Worm (Caenorhabditis elegans) whole organism, L4 larva: Measurements from ENCODE around the gene W04G3.10.

Experiments used
- F49E8.2 ChIP-seq: sonication (generic microtip); optimal IDR thresholded peaks from 2 replicates; lab custom pipeline; 2016; ENCODE audit warnings: missing compliant biosample characterization, mild to moderate bottlenecking, missing genetic modification characterization, borderline replicate concordance
- Y48G9A.11 ChIP-seq: fragments of 200-800 bp; sonication (Bioruptor generic); IDR thresholded peaks from 2 replicates; pipeline ENCODE4 v1.3.6; 2022; ENCODE audit warnings: missing genetic modification reagents, missing genetic modification characterization, missing compliant biosample characterization
- Y5F2A.4 ChIP-seq: fragments of 200-800 bp; sonication (Bioruptor generic); optimal IDR thresholded peaks from 2 replicates; lab custom pipeline; 2018; ENCODE audit warnings: mild to moderate bottlenecking, missing genetic modification characterization, missing compliant biosample characterization
- aha-1 ChIP-seq: fragments of 150-350 bp; peaks from one replicate; lab custom pipeline; 2014; ENCODE audit warnings: missing biosample characterization, missing genetic modification characterization
- aly-2 ChIP-seq: sonication (generic microtip); optimal IDR thresholded peaks from 2 replicates; lab custom pipeline; 2018; ENCODE audit warnings: missing biosample characterization, missing genetic modification characterization
- arid-1 ChIP-seq: fragments of 200-800 bp; sonication (Bioruptor generic); conservative IDR thresholded peaks from 2 replicates; pipeline ENCODE4 v1.3.6; 2022; ENCODE audit warnings: missing genetic modification reagents, missing genetic modification characterization, missing compliant biosample characterization
- ceh-62 ChIP-seq: sonication (generic microtip); optimal IDR thresholded peaks from 2 replicates; lab custom pipeline; 2017; ENCODE audit warnings: missing biosample characterization, missing genetic modification characterization
- ces-1 ChIP-seq: fragments of 150-350 bp; sonication (generic microtip); optimal IDR thresholded peaks from 4 replicates; lab custom pipeline; 2014; ENCODE audit warnings: missing biosample characterization, missing genetic modification reagents, missing genetic modification characterization
- cey-2 ChIP-seq: sonication (generic microtip); optimal IDR thresholded peaks from 3 replicates; lab custom pipeline; 2017; ENCODE audit warnings: missing genetic modification characterization, mild to moderate bottlenecking, missing compliant biosample characterization, antibody characterized with exemption, borderline replicate concordance; ENCODE audit not compliant: insufficient read depth
- ctbp-1 ChIP-seq: fragments of 200-800 bp; sonication (Bioruptor generic); IDR thresholded peaks from 2 replicates; pipeline ENCODE4 v1.3.6; 2022; ENCODE audit warnings: missing genetic modification reagents, missing genetic modification characterization, missing compliant biosample characterization
- dmd-8 ChIP-seq: fragments of 200-800 bp; sonication (Bioruptor generic); IDR thresholded peaks from 2 replicates; pipeline ENCODE4 v1.3.6; 2022; ENCODE audit warnings: missing genetic modification characterization, missing compliant biosample characterization
- dmd-9 ChIP-seq: fragments of 200-800 bp; sonication (Bioruptor generic); IDR thresholded peaks from 2 replicates; pipeline ENCODE4 v1.3.6; 2022; ENCODE audit warnings: missing genetic modification reagents, missing genetic modification characterization, missing compliant biosample characterization
- dve-1 ChIP-seq: sonication (generic microtip); optimal IDR thresholded peaks from 2 replicates; lab custom pipeline; 2017; ENCODE audit warnings: antibody characterized with exemption, mild to moderate bottlenecking, missing genetic modification characterization, missing compliant biosample characterization; ENCODE audit not compliant: insufficient read depth
- fkh-10 ChIP-seq: fragments of 150-350 bp; optimal IDR thresholded peaks from 2 replicates; lab custom pipeline; 2014; ENCODE audit warnings: missing biosample characterization, missing genetic modification reagents, missing genetic modification characterization
- hmg-1.1 ChIP-seq: fragments of 200-800 bp; sonication (Bioruptor generic); IDR thresholded peaks from 2 replicates; pipeline ENCODE4 v1.3.6; 2022; ENCODE audit warnings: missing genetic modification reagents, missing genetic modification characterization, missing compliant biosample characterization
- lin-38 ChIP-seq: fragments of 200-800 bp; sonication (Bioruptor generic); IDR thresholded peaks from 2 replicates; pipeline ENCODE4 v1.3.6; 2022; ENCODE audit warnings: missing genetic modification reagents, missing genetic modification characterization, missing compliant biosample characterization
- lin-39 ChIP-seq: fragments of 150-350 bp; optimal IDR thresholded peaks from 2 replicates; lab custom pipeline; 2014; ENCODE audit warnings: missing biosample characterization, missing genetic modification reagents, missing genetic modification characterization
- madf-9 ChIP-seq: fragments of 200-800 bp; sonication (Bioruptor generic); conservative IDR thresholded peaks from 2 replicates; pipeline ENCODE4 v1.3.6; 2022; ENCODE audit warnings: missing genetic modification reagents, missing genetic modification characterization, missing compliant biosample characterization
- mes-2 ChIP-seq: sonication (generic microtip); optimal IDR thresholded peaks from 2 replicates; lab custom pipeline; 2016; ENCODE audit warnings: missing genotype, mild to moderate bottlenecking, missing genetic modification characterization, missing compliant biosample characterization; ENCODE audit not compliant: poor library complexity, severe bottlenecking
- mxl-2 ChIP-seq: fragments of 200-800 bp; sonication (Bioruptor generic); conservative IDR thresholded peaks from 2 replicates; pipeline ENCODE4 v1.3.6; 2022; ENCODE audit warnings: missing genetic modification reagents, missing genetic modification characterization, missing compliant biosample characterization
- nhr-102 ChIP-seq: sonication (generic microtip); optimal IDR thresholded peaks from 2 replicates; lab custom pipeline; 2016; ENCODE audit warnings: mild to moderate bottlenecking, missing genetic modification characterization, moderate library complexity, missing compliant biosample characterization
- nhr-42 ChIP-seq: fragments of 200-800 bp; sonication (Bioruptor generic); IDR thresholded peaks from 2 replicates; pipeline ENCODE4 v1.3.6; 2022; ENCODE audit warnings: missing genetic modification characterization, missing compliant biosample characterization
- nhr-6 ChIP-seq: fragments of 150-350 bp; optimal IDR thresholded peaks from 2 replicates; lab custom pipeline; 2014; ENCODE audit warnings: missing biosample characterization, missing genetic modification characterization
- pha-4 ChIP-seq, 2 experiments: fragments of 150-350 bp in 1 of 2; fragments of 200-800 bp in 1 of 2; sonication (Bioruptor generic) in 1 of 2; IDR thresholded peaks in 1 of 2; optimal IDR thresholded peaks in 1 of 2; 2 replicates each; pipeline versions ENCODE4 v1.3.6 to Lab custom; 2014 to 2022; ENCODE audit warnings: missing genetic modification characterization in 2 of 2, missing genetic modification reagents in 2 of 2, missing biosample characterization in 1 of 2, missing compliant biosample characterization in 1 of 2
- rbr-2 ChIP-seq: sonication (generic microtip); optimal IDR thresholded peaks from 2 replicates; lab custom pipeline; 2016; ENCODE audit warnings: missing genotype, missing genetic modification characterization, missing compliant biosample characterization
- saeg-2 ChIP-seq: fragments of 200-800 bp; sonication (Bioruptor generic); IDR thresholded peaks from 2 replicates; pipeline ENCODE4 v1.3.6; 2022; ENCODE audit warnings: missing genetic modification reagents, missing genetic modification characterization, missing compliant biosample characterization
- sdz-12 ChIP-seq: fragments of 200-800 bp; sonication (Bioruptor generic); optimal IDR thresholded peaks from 2 replicates; lab custom pipeline; 2018; ENCODE audit warnings: mild to moderate bottlenecking, missing genetic modification characterization, missing compliant biosample characterization
- skn-1 ChIP-seq: fragments of 150-350 bp; optimal IDR thresholded peaks from 2 replicates; lab custom pipeline; 2014; ENCODE audit warnings: missing biosample characterization, missing genetic modification characterization
- spr-1 ChIP-seq: sonication (generic microtip); optimal IDR thresholded peaks from 2 replicates; lab custom pipeline; 2016; ENCODE audit warnings: mild to moderate bottlenecking, missing genetic modification characterization, missing compliant biosample characterization
- spr-3 ChIP-seq: fragments of 200-800 bp; sonication (Bioruptor generic); optimal IDR thresholded peaks from 2 replicates; lab custom pipeline; 2018; ENCODE audit warnings: mild to moderate bottlenecking, missing genetic modification characterization, missing compliant biosample characterization
- tag-97 ChIP-seq: fragments of 200-800 bp; sonication (Bioruptor generic); IDR thresholded peaks from 2 replicates; pipeline ENCODE4 v1.3.6; 2022; ENCODE audit warnings: missing genetic modification characterization, missing compliant biosample characterization
- unc-62 ChIP-seq, 3 experiments: fragments of 150-350 bp in 1 of 3; sonication (generic microtip); optimal IDR thresholded peaks in 2 of 3; peaks in 1 of 3; 1 replicate in 1 of 3; 2 replicates in 2 of 3; lab custom pipeline; 2014 to 2017; ENCODE audit warnings: missing biosample characterization in 3 of 3, missing genetic modification characterization in 3 of 3, missing genetic modification reagents in 3 of 3, missing genotype in 1 of 3
- zip-2 ChIP-seq: fragments of 150-350 bp; optimal IDR thresholded peaks from 2 replicates; lab custom pipeline; 2014; ENCODE audit warnings: missing biosample characterization, missing genetic modification characterization
- ztf-11 ChIP-seq: fragments of 150-350 bp; optimal IDR thresholded peaks from 2 replicates; lab custom pipeline; 2014; ENCODE audit warnings: missing biosample characterization, missing genetic modification characterization

Gene W04G3.10

DNA sequence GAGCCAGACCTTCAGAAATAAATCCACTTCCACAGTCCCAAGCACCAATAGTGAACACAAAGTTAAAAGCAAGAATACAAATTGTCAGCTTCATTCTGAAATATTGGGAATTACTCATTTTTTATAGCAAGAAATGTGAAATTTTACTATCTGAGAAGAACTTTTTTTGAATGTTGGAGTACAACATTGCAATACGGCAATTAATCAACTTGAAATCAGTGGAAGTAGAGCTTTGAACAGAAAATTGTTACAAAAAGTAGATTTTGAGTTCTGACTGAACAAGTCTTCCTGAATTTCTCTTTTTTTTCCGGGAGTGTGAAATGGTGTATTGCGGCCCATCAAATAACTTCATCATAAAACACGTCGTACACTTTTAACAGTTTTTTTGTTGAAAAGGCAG lies at the start of gene W04G3.10:
Gene W04G3.10 (minus strand): TSS at position 101 of the 400 bp plus-strand sequence.
- peak; percentile 34 for TF ChIP-seq aha-1 (tag; lab: Kevin White, UChicago)
- TF ChIP-seq skn-1 (tag; lab: Kevin White, UChicago), result no peak
- no peak for TF ChIP-seq mxl-2 (GFP tag; lab: Robert Waterston, UW)
- no peak for TF ChIP-seq ztf-11 (tag; lab: Kevin White, UChicago)

DNA sequence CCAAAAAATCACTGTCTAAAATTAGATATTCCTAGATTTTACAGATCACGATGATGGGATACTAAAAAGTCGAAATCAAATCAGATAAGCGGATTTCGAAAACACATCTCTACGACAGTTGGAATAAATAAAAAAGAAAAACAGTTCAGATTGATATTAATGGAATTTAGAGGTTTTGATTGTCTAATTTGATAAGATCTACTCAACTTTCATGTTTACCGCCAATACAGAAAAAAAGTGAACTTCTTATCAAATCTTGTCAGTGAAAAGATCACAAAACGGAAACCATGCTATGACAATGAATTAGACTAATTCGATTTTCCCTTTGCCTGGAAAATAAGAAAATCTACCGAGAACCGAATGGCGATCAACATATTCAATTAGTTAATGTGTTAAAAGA lies 48.2 kb upstream of the W04G3.10 start:
- TF ChIP-seq dve-1 (tag; lab: Kevin White, UChicago), result no peak

DNA sequence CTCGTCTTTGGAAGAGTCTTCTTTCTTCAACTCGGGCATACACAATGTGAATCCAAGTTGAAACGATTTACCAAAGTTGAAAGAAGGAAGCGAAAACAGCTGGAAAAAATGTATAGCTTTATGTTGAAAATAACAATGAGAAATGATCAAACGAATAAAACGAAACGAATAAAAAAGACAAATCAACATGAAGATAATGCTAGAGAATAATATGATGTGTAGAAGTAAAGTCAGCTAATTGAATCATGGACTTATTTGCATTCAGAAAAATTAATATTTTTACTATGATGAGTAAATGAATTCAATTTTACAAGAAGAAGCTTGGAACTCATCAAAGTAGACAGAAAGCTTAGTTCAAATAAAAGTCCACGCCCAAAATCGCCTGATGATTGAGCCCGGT lies 47.5 kb upstream of the W04G3.10 start, which contains the start of gene alr-1:
Gene alr-1 (minus strand): TSS at position 101 of the 400 bp plus-strand sequence.
- TF ChIP-seq F49E8.2, result no peak
- TF ChIP-seq aly-2, result no peak
- no peak for TF ChIP-seq lin-38 (GFP tag; lab: Robert Waterston, UW)
- TF ChIP-seq mes-2 (tag; lab: Kevin White, UChicago), result no peak
- no peak for TF ChIP-seq cey-2 (tag; lab: Kevin White, UChicago)
- no peak for TF ChIP-seq nhr-102 (tag; lab: Kevin White, UChicago)
- TF ChIP-seq nhr-42, result no peak
- TF ChIP-seq spr-1 (tag; lab: Kevin White, UChicago), result no peak
- TF ChIP-seq spr-3 (GFP tag; lab: Kevin White, UChicago), result no peak
- TF ChIP-seq zip-2, result no peak
- no peak for TF ChIP-seq ces-1
- TF ChIP-seq dmd-9, result no peak
- no peak for TF ChIP-seq Y5F2A.4 (GFP tag; lab: Kevin White, UChicago)
- no peak for TF ChIP-seq saeg-2 (GFP tag; lab: Robert Waterston, UW)
- TF ChIP-seq tag-97 (GFP tag; lab: Robert Waterston, UW), result no peak
- TF ChIP-seq hmg-1.1, result no peak
- TF ChIP-seq ctbp-1 (GFP tag; lab: Robert Waterston, UW), result no peak
- TF ChIP-seq dmd-8 (GFP tag; lab: Robert Waterston, UW), result no peak
- no peak for TF ChIP-seq fkh-10 (GFP tag; lab: Kevin White, UChicago)
- TF ChIP-seq Y48G9A.11 (GFP tag; lab: Robert Waterston, UW), result no peak

ce11 chrX:11123998-11124397 lies 45.9 kb upstream of the W04G3.10 start:
- TF ChIP-seq arid-1 (no peak), dve-1 (tag; lab: Kevin White, UChicago) (no peak), rbr-2 (tag; lab: Kevin White, UChicago) (no peak), mes-2 (tag; lab: Kevin White, UChicago) (no peak), pha-4 (GFP tag; IDR thresholded peaks at IDR 0.05; lab: Robert Waterston, UW) (no peak), pha-4 (tag; optimal IDR thresholded peaks at IDR 0.05; lab: Kevin White, UChicago) (no peak), lin-39 (tag; lab: Kevin White, UChicago) (no peak)

ce11 chrX:11122412-11122811 lies 44.4 kb upstream of the W04G3.10 start:
- TF ChIP-seq madf-9 (GFP tag; lab: Robert Waterston, UW) (no peak), aha-1 (tag; lab: Kevin White, UChicago) (peak; percentile 58), sdz-12 (GFP tag; lab: Kevin White, UChicago) (no peak), nhr-6 (tag; lab: Kevin White, UChicago) (no peak), lin-38 (GFP tag; lab: Robert Waterston, UW) (no peak), zip-2 (no peak), unc-62 (GFP tag; optimal IDR thresholded peaks at IDR 0.05 in 1 of 2; lab: Kevin White, UChicago) (peak in 1 of 2 experiments; percentile 66), unc-62 (tag; optimal IDR thresholded peaks at IDR 0.05; lab: Kevin White, UChicago) (no peak), ceh-62 (tag; lab: Kevin White, UChicago) (no peak)
- TF ChIP-seq, all 104 proteins: peak for 2
